Fruit fly (Drosophila melanogaster) whole organism, adult: ENCODE results near the gene Jon99Fi.

Experiments used
- CG11617 ChIP-seq: fragments of 200-800 bp; sonication (Bioruptor generic); optimal IDR thresholded peaks from 2 replicates; lab custom pipeline; 2017; ENCODE audit warnings: mild to moderate bottlenecking, missing biosample characterization, missing genetic modification reagents, missing genetic modification characterization
- CG12768 ChIP-seq: fragments of 200-800 bp; sonication (Bioruptor generic); optimal IDR thresholded peaks from 2 replicates; lab custom pipeline; 2017; ENCODE audit warnings: missing biosample characterization, missing genetic modification characterization, mild to moderate bottlenecking, moderate library complexity, missing genetic modification reagents
- CG14711 ChIP-seq: fragments of 200-800 bp; sonication (Bioruptor generic); optimal IDR thresholded peaks from 2 replicates; lab custom pipeline; 2018; ENCODE audit warnings: missing biosample characterization, mild to moderate bottlenecking, missing genetic modification characterization, moderate library complexity
- CG1620 ChIP-seq: fragments of 200-800 bp; sonication (Bioruptor generic); optimal IDR thresholded peaks from 2 replicates; lab custom pipeline; 2016; ENCODE audit warnings: missing biosample characterization, missing genetic modification characterization
- CG33017 ChIP-seq: fragments of 200-800 bp; sonication (Bioruptor generic); optimal IDR thresholded peaks from 2 replicates; lab custom pipeline; 2018; ENCODE audit warnings: missing biosample characterization, mild to moderate bottlenecking, missing genetic modification characterization, moderate library complexity
- CG5204 ChIP-seq: fragments of 200-800 bp; sonication (Bioruptor generic); optimal IDR thresholded peaks from 2 replicates; lab custom pipeline; 2016; ENCODE audit warnings: missing biosample characterization, missing genetic modification characterization
- CG7045 ChIP-seq: fragments of 200-800 bp; sonication (Bioruptor generic); optimal IDR thresholded peaks from 2 replicates; lab custom pipeline; 2017; ENCODE audit warnings: missing biosample characterization, mild to moderate bottlenecking, missing genetic modification characterization
- CG7101 ChIP-seq: fragments of 200-800 bp; sonication (Bioruptor generic); optimal IDR thresholded peaks from 2 replicates; lab custom pipeline; 2018; ENCODE audit warnings: missing biosample characterization, mild to moderate bottlenecking, missing genetic modification characterization, moderate library complexity
- Clk ChIP-seq: fragments of 200-800 bp; sonication (Bioruptor generic); optimal IDR thresholded peaks from 2 replicates; lab custom pipeline; 2017; ENCODE audit warnings: missing biosample characterization, missing genetic modification characterization
- Crg-1 ChIP-seq: fragments of 200-800 bp; sonication (Bioruptor generic); optimal IDR thresholded peaks from 2 replicates; lab custom pipeline; 2016; ENCODE audit warnings: missing biosample characterization, missing genetic modification characterization
- Hr96 ChIP-seq: fragments of 200-800 bp; sonication (Bioruptor generic); optimal IDR thresholded peaks from 2 replicates; lab custom pipeline; 2016; ENCODE audit warnings: missing biosample characterization, missing genetic modification characterization
- Mnt ChIP-seq: fragments of 200-800 bp; sonication (Bioruptor generic); optimal IDR thresholded peaks from 2 replicates; lab custom pipeline; 2016; ENCODE audit warnings: missing biosample characterization, mild to moderate bottlenecking, missing genetic modification characterization
- bab1 ChIP-seq: fragments of 200-800 bp; sonication (Bioruptor generic); optimal IDR thresholded peaks from 3 replicates; lab custom pipeline; 2019; ENCODE audit warnings: missing biosample characterization, mild to moderate bottlenecking, missing genetic modification characterization, moderate library complexity
- cic ChIP-seq: fragments of 200-800 bp; sonication (Bioruptor generic); optimal IDR thresholded peaks from 2 replicates; lab custom pipeline; 2017; ENCODE audit warnings: missing biosample characterization, mild to moderate bottlenecking, missing genetic modification characterization, moderate library complexity
- cnc ChIP-seq, 2 experiments: fragments of >200 bp; optimal IDR thresholded peaks; 2 replicates each; lab custom pipeline; 2017
- kay ChIP-seq: fragments of 200-800 bp; sonication (Bioruptor generic); peaks from one replicate; lab custom pipeline; 2016; ENCODE audit warnings: missing biosample characterization, missing genetic modification characterization, borderline replicate concordance
- ovo ChIP-seq: fragments of 200-800 bp; sonication (Bioruptor generic); optimal IDR thresholded peaks from 2 replicates; lab custom pipeline; 2016; ENCODE audit warnings: missing biosample characterization, missing genetic modification characterization
- pad ChIP-seq: fragments of 200-800 bp; sonication (Bioruptor generic); optimal IDR thresholded peaks from 3 replicates; lab custom pipeline; 2017; ENCODE audit warnings: missing biosample characterization, missing genetic modification characterization, mild to moderate bottlenecking, moderate library complexity, missing genetic modification reagents
- tj ChIP-seq: fragments of 200-800 bp; sonication (Bioruptor generic); optimal IDR thresholded peaks from 3 replicates; lab custom pipeline; 2017; ENCODE audit warnings: missing biosample characterization, mild to moderate bottlenecking, missing genetic modification characterization, moderate library complexity
- toe ChIP-seq: fragments of 200-800 bp; sonication (Bioruptor generic); optimal IDR thresholded peaks from 2 replicates; lab custom pipeline; 2016; ENCODE audit warnings: missing biosample characterization, missing genetic modification characterization

The Jon99Fi gene

DNA sequence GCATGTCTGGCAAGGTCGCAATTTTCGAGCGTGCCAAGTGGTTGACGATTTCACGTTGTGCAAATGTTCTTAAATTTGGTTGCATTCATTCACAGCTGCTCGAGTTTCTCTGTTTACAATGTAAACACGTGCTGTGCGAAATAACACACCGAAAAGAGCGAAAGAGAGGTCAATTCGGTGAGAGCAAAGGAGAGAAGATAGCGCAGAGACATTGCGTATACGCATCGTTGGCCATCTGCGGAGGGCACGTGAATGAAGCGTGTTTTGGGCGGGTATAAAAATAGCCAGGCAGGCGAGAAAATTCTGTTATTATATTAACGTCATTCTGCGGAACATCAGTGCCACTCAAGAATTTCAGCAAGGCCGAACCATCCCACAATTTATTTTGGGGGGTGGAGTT is 34.3 kb upstream of the Jon99Fi start:
- TF ChIP-seq CG7045 (GFP tag; lab: Kevin White, UChicago) = no peak
- peak; percentile 17 for TF ChIP-seq pad
- no peak for TF ChIP-seq CG11617 (GFP tag; lab: Kevin White, UChicago)
- no peak for TF ChIP-seq CG12768 (GFP tag; lab: Kevin White, UChicago)
- peak; percentile 44 for TF ChIP-seq kay (GFP tag; lab: Kevin White, UChicago)
- TF ChIP-seq CG5204 = no peak
- peak; percentile 41 for TF ChIP-seq cic (GFP tag; lab: Kevin White, UChicago)
- TF ChIP-seq Mnt (GFP tag; lab: Kevin White, UChicago) = peak; percentile 50

DNA sequence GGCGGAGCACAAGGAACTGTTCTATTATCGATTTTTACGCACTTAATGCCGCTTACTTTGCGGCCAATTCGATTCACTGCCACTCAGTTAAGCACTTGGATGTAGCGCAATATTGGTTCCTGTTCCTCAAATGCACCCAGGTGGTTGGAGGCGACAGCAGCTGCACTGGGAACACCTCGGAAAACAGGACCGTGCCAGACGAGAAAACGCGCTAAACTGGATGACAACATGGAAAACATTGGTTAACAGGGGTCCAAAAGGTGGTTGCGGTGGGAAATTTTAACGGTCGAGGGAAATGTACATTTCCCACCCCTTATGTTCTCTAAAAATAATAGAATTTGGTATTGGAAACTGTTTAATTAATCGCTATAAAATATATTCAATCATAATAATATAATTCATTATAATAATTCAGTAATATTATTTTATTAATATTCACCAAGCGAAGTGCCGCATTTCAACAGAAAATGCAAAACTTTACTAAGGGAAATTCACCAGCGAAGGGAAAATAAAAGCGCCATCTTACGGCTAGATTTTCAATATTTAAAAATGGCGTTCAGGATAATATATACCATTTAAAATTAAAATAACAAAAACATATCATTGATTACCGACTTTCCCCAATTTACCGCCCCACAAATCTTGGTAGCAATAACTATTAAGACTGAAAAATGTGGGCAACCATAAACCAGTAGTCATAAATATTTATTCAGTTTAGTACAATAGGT is 32.8 kb upstream of the Jon99Fi start, which contains the start of gene aralar1:
TSS of gene aralar1 (minus strand) at position 51 of the 728 bp plus-strand sequence.
- TF ChIP-seq Hr96 (GFP tag; lab: Kevin White, UChicago) (no peak), CG7101 (tag; lab: Kevin White, UChicago) (no peak), CG5204 (no peak), CG14711 (tag; lab: Kevin White, UChicago) (no peak), tj (GFP tag; lab: Kevin White, UChicago) (no peak)

DNA sequence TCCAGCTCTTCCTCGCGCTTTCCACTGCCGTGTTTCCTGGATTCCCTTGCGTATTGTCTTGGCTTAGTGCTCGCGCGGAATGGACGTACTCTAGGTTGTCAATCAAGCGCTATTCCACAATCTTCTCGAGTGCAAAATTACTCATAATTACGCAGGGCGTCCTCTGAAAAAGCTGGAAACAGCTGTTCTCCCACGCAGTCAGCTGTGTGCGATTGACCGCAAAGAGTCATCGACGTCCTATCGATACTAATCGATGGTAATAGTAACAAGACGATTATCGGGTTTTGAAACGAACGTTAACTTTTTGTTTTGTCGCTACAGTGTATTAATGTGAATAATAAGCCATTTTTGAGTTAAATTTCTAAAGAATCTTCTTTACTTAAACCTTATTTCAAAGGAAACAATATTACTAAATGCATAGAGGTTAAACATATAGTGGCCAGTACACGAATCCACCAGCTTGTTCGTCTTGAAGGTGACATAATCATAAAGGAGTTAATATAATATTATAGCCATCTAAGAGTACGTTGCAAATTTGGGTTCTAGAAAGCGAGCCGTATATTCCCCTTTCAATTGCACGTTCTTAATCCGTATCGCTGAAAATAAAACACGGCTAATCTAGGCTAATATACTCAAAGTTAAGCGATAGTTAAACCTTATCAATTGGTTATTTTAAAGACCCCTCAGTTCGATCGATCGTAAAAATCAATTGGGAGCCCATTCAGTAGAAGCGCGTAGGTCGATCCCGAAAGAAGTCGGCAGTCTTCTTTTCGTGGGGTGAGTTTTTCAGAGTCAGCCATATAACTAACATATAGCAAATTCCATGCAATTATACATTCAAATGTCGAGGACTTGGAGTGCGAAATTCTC is 29.5 kb upstream of the Jon99Fi start, which contains the start of the genes CG2224 and CDase:
TSS of gene CG2224 (minus strand) at position 235 of the 870 bp plus-strand sequence.
TSS of gene CDase (plus strand) at position 456 of the 870 bp plus-strand sequence.
- TF ChIP-seq kay (GFP tag; lab: Kevin White, UChicago) (peak; percentile 94), CG11617 (GFP tag; lab: Kevin White, UChicago) (no peak), Mnt (GFP tag; lab: Kevin White, UChicago) (no peak), CG12768 (GFP tag; lab: Kevin White, UChicago) (no peak), toe (GFP tag; lab: Kevin White, UChicago) (no peak), CG5204 (no peak), Hr96 (GFP tag; lab: Kevin White, UChicago) (no peak), cic (GFP tag; lab: Kevin White, UChicago) (no peak), Clk (GFP tag; lab: Kevin White, UChicago) (no peak), cnc (optimal IDR thresholded peaks at IDR 0.05; lab: Kevin White, UChicago) (no peak), CG7101 (tag; lab: Kevin White, UChicago) (no peak), bab1 (peak; percentile 69)

DNA sequence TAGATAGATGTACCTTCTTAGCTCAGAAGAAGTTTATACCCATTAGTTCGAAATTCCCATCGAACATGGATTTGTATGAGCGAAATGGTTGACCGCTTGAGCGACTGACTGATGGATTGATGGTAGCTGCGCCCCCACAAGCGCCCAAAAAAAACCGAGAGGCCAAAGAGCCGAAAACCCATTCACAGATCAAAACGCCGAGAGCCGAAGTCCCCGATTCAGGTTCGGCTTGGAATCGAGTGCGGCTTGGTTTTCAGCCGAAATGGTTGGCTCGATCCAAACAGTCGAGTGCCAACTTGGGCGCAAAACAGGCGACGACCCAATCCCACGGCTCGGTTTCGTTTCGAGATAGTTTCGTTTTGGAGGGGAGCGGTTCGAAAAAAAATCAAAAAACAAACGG is 28.6 kb upstream of the Jon99Fi start:
- TF ChIP-seq CG1620 (GFP tag; lab: Kevin White, UChicago) (no peak), ovo (no peak), cic (GFP tag; lab: Kevin White, UChicago) (no peak), CG7101 (tag; lab: Kevin White, UChicago) (no peak)

DNA sequence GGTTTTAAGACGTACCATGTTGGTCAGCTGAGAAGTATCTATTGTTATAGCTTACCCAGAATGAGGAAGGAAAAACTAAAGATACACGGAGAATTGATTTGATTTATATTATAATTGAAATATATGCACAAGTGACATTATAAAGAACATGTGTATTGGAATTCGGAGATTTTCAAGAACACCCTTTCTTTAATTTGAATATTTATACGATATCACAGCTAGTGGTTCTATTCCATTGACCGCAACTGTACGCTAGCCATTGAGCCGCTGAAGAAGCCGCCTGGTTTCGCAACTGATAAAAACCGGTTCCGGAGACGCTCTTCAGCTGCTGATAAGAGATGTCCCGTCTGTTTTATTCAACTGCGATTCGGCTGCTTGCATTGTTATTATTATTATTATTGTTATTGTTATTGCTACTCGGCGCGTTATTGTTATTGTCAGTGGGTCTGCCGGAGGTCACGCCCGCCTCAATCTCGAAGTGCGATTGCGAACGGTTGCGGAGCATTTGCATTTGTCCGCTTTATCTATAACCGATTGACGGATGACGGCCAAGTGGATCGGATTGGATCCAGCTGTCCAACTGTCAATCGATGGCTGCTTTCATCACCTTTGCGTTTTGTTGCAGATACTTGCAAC is 27.0 kb upstream of the Jon99Fi start:
- TF ChIP-seq cic (GFP tag; lab: Kevin White, UChicago) = no peak
- no peak for TF ChIP-seq Mnt (GFP tag; lab: Kevin White, UChicago)
- no peak for TF ChIP-seq Clk (GFP tag; lab: Kevin White, UChicago)
- no peak for TF ChIP-seq pad
- TF ChIP-seq bab1 = no peak
- TF ChIP-seq CG11617 (GFP tag; lab: Kevin White, UChicago) = no peak
- TF ChIP-seq tj (GFP tag; lab: Kevin White, UChicago) = no peak
- no peak for TF ChIP-seq Hr96 (GFP tag; lab: Kevin White, UChicago)
- TF ChIP-seq toe (GFP tag; lab: Kevin White, UChicago) = no peak
- no peak for TF ChIP-seq CG33017
- TF ChIP-seq ovo = no peak
- TF ChIP-seq CG14711 (tag; lab: Kevin White, UChicago) = no peak
- no peak for TF ChIP-seq CG12768 (GFP tag; lab: Kevin White, UChicago)
- TF ChIP-seq kay (GFP tag; lab: Kevin White, UChicago) = no peak
- TF ChIP-seq CG1620 (GFP tag; lab: Kevin White, UChicago) = no peak
- no peak for TF ChIP-seq CG7045 (GFP tag; lab: Kevin White, UChicago)
- TF ChIP-seq cnc (optimal IDR thresholded peaks at IDR 0.05; lab: Kevin White, UChicago) = no peak
- TF ChIP-seq CG7101 (tag; lab: Kevin White, UChicago) = no peak
- no peak for TF ChIP-seq CG5204
- no peak for TF ChIP-seq Crg-1 (GFP tag; lab: Kevin White, UChicago)

DNA sequence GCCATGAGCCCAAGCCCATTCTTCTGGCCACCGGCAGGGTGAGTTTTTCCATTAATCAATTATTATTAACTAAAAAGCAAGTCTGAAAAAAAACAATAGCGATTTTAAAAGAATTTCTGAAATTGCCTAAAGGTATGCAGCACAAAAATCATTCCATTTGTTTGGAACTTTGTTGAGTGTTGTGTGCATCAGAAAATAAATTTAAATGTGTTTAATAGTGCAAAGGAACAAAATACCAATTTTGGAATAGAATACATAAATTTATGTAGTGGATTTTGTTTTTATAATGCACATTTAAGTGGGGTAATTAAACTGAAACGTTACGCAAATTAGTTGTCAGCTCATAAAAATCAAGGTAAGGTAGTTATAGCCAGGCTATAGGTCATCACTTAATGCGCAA is 24.5 kb upstream of the Jon99Fi start:
- TF ChIP-seq Crg-1 (GFP tag; lab: Kevin White, UChicago) (no peak), CG7045 (GFP tag; lab: Kevin White, UChicago) (no peak), CG33017 (no peak), toe (GFP tag; lab: Kevin White, UChicago) (no peak), CG12768 (GFP tag; lab: Kevin White, UChicago) (no peak), Mnt (GFP tag; lab: Kevin White, UChicago) (no peak), cnc (optimal IDR thresholded peaks at IDR 0.05; lab: Kevin White, UChicago) (no peak), kay (GFP tag; lab: Kevin White, UChicago) (no peak), CG11617 (GFP tag; lab: Kevin White, UChicago) (no peak)
